Fruit fly (Drosophila melanogaster): Measurements from ENCODE around the gene NijC.
A peak's percentile ranks its signal among the peaks of the same experiment; 100 is the strongest.

The NijC gene

DNA sequence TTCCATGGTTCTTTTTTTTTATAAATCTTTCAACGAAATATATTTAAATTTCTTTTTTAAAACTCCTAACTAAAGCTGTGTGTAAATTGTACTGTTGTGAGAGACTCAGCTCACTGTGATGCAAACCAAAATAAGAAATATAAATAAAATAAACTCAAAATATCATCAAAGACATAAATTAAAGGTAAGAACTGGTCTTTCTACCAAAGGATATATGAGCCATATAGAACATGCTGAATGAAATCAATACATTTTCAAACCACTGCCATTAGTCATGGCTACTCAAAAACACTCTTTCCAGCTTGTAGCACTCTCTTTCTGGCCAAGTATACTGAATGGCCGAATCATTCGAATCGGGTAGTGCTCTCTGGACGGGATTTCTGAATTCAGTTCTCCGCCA, at the start of gene NijC, which contains the start of gene CG14391:
NijC (plus strand) TSS at position 388 of the 400 bp plus-strand sequence.
CG14391 (minus strand) TSS at position 101 of the 400 bp plus-strand sequence.
- no peak for TF ChIP-seq noc (tag; optimal IDR thresholded peaks at IDR 0.05)

DNA sequence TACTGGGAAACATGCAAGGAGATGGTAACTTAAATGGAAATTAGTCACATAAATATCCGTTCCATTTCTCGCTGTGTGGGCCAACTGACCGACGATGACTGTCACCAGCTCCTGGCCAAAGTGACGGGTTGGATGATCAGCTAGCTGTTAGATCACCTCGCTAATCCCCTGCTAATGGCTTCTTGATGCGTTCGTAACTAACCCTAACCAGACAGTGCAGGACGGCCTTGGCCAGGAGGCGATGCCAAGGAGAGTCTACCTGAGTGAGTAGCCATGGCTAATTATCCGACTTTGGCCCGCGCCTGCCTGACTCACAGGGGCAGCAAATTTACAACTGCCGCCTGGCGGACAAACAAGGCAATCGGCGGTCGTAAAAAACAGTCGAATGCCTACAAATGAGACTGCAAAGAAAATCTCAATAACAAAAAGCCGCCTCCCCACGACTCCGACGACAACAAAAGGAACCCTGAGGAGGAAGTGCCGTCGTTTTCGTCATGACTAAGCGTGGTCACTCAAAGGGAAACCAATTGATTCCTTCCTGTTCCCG, 49.1 kb upstream of the NijC start:
- TF ChIP-seq noc (tag; optimal IDR thresholded peaks at IDR 0.05), result no peak

- TF ChIP-seq noc (tag; optimal IDR thresholded peaks at IDR 0.05), result no peak
These were observed 48.0 kb upstream of the NijC start for dm6 chr3R:12646926-12647325.

DNA sequence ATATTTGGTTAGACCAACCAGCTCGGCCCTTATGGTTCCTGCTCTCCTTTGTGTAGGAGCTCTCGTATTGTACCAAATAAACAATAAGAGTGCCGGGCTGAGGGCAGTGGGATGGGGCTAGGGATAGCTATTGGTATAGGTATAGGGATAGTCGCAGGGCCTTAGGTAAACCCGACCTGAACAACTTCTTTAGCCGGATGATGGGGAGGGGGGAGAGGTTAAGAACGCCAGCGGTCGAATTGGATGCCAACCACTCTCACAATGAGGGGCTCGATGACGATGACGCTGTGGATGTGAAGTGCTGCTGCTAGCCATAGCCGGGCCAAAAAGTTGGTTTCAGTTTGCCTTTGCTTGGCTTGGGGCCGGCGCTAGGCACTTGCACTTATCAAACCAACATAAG, 47.6 kb upstream of the NijC start:
- TF ChIP-seq noc (tag; optimal IDR thresholded peaks at IDR 0.05), result no peak

- no peak for TF ChIP-seq noc (tag; optimal IDR thresholded peaks at IDR 0.05)
These were observed 47.0 kb upstream of the NijC start, which contains the start of gene Dtg for dm6 chr3R:12647954-12648353. TSS of gene Dtg (plus strand) at chr3R:12648058.

DNA sequence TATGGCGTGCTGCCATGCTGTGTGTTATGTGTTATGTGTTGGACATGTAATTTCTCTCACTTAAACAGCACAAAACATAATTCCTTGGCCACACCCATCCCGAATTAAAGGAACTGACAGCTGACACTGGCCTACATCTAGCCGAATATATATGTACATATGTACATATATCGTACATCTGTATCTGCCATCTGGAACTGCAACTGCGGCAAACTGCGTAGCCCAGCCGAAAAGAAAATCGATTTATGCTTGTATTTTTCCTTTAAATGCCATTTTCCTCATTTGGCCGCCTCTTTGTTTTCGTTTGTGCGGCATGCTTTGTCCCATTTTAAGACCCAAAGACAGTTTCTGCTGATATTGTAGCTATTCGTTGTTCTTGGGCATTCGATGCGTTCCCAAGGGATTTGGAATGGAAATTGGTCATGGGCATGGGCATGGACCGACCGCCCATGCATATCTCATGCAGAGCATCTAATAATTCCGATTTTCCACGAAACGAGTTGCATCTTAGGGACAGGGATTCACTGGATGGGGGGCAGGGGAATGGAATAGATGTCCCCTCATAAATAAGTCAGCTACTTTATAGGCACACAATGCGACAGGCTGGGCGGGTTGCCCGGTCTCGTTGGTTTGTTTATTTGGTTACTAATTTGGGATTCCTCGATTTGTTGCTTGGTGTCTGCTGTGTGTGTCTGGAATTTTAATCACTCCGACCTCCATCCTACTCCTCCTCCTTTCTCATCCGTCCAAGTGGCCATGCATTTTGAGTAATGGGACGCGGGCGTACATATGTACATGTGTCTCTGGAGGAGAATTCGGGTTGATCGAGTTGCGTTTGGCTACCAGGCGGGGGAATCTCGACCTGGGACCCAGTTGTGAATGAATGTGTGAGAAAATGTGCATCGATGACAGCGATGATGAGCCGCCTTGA, 45.6 kb upstream of the NijC start:
- TF ChIP-seq noc (tag; optimal IDR thresholded peaks at IDR 0.05), result no peak

- TF ChIP-seq noc (tag; optimal IDR thresholded peaks at IDR 0.05), result no peak
These were observed 44.4 kb upstream of the NijC start for dm6 chr3R:12650537-12650936.

dm6 chr3R:12652736-12653135, 42.2 kb upstream of the NijC start:
- TF ChIP-seq noc (tag; optimal IDR thresholded peaks at IDR 0.05), result no peak

- TF ChIP-seq noc (tag; optimal IDR thresholded peaks at IDR 0.05), result peak; percentile 67
These were observed 41.2 kb upstream of the NijC start for dm6 chr3R:12653511-12654252.

DNA sequence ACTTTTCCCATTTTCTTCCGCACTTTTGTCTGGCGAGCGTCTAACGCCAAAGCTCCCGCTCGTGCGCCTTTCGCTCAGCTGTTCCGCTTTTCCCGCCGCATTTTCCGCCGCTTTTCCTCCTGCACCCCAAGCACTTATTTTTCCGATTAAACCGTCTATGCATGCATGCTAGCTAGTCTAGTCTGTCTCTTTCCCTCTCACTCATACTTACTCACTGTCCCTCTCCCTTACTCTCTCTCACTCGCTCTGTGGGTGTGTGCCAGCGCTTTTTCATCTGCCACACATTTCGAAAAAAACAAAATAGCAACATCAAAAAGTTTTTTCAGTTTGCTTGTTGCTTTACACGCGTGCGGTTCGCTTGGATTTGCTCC, 40.7 kb upstream of the NijC start, which contains the start of gene CG6225:
CG6225 (plus strand) TSS at position 325 of the 371 bp plus-strand sequence.
- no peak for TF ChIP-seq noc (tag; optimal IDR thresholded peaks at IDR 0.05)

- TF ChIP-seq noc (tag; optimal IDR thresholded peaks at IDR 0.05), result peak; percentile 9
These were observed 37.9 kb upstream of the NijC start for dm6 chr3R:12656946-12657566.

DNA sequence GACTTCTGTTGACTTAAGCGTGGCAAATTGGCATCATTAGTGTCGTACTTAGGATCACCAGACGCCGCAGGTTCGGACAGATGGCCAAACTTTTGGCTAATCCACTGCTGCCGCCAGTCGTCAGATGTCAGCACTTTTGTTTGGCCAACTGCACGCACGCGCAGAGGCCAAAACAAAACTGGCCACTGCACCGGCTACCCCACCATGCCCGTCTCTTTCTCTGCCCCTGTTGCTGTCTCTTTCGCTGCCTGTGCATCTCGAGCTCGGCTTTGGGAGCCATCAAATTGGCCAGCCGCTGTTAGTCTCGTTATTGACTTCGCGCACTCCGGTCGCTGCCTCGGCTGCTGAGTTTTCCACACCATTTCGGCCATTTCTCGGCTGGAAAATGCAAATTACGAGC, 32.4 kb upstream of the NijC start, which contains the start of gene CG14395:
CG14395 (plus strand) TSS at position 301 of the 400 bp plus-strand sequence.
- no peak for TF ChIP-seq noc (tag; optimal IDR thresholded peaks at IDR 0.05)

DNA sequence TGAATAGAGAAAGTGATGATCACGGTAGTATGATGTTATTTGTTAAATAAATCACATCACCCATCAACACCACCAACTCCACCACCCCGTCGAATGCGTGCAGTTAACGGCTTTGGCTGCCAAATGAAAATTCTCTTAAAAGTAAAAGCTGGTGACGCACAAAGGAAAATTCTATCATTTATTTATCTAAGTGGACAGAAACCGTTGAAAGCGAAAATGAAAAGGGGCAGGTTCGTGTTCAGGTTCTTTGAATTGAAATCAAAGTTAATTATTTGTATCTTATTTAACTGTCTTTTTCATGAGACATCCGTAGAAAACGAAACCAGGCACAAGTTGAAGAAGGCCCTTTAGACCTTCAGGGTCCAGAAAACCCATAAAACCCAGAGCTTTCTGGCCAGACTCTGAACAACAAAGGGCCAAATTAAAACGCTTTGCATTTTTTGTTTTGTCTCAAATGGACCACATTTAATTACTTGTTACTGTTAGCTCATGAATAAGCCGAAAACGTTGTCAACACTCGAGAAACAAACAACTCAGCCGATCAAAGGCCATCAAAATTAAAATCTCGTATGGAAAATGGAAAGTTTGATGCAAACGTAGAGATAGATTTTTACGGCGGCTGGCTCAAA, 28.6 kb upstream of the NijC start:
- no peak for TF ChIP-seq noc (tag; optimal IDR thresholded peaks at IDR 0.05)

- peak; percentile 88 for TF ChIP-seq noc (tag; optimal IDR thresholded peaks at IDR 0.05)
These were observed 20.8 kb upstream of the NijC start, which contains the start of gene Gnmt for dm6 chr3R:12674041-12674623. TSS of gene Gnmt (plus strand) at chr3R:12674608.

DNA sequence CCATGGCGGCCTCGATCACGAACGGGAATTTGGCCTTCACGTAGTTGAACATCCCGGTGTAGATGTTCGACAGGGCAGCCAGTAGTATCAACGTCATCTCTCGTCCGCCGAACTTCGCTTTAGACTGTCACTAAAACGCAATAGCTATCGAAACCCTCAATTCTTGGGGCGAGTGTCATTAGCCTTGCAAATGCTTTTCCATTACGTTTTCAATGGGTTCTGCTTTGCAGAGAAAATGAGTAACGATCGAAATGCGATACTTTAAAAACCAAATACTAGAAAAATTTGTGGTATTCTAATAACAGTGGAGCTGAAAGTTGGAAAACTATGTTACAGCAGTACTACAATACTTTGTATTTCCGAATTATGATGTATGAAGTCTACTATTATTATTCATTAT, 18.8 kb upstream of the NijC start, which contains the start of gene CG43630:
CG43630 (minus strand) TSS at position 101 of the 400 bp plus-strand sequence.
- no peak for TF ChIP-seq noc (tag; optimal IDR thresholded peaks at IDR 0.05)
